Worm (Caenorhabditis elegans) whole organism, L2 larva: ENCODE measurements around the gene irld-19.

Experiments
- F13H6.1 ChIP-seq: sonication (generic microtip); optimal IDR thresholded peaks from 2 replicates; lab custom pipeline; 2016; ENCODE audit warnings: missing genetic modification characterization, missing compliant biosample characterization
- Y55F3AM.14 ChIP-seq: fragments of 200-800 bp; sonication (Bioruptor generic); optimal IDR thresholded peaks from 2 replicates; lab custom pipeline; 2018; ENCODE audit warnings: mild to moderate bottlenecking, missing genetic modification characterization, missing compliant biosample characterization
- ZK546.5 ChIP-seq: sonication (generic microtip); optimal IDR thresholded peaks from 2 replicates; lab custom pipeline; 2017; ENCODE audit warnings: missing biosample characterization, missing genetic modification characterization
- aly-2 ChIP-seq: fragments of 150-350 bp; optimal IDR thresholded peaks from 2 replicates; lab custom pipeline; 2014; ENCODE audit warnings: missing biosample characterization, missing genetic modification characterization
- ceh-16 ChIP-seq: fragments of 150-350 bp; optimal IDR thresholded peaks from 2 replicates; lab custom pipeline; 2014; ENCODE audit warnings: missing biosample characterization, missing genetic modification characterization
- ceh-82 ChIP-seq: fragments of 150-350 bp; optimal IDR thresholded peaks from 2 replicates; lab custom pipeline; 2014; ENCODE audit warnings: missing biosample characterization, missing genetic modification characterization
- crh-2 ChIP-seq: sonication (generic microtip); optimal IDR thresholded peaks from 2 replicates; lab custom pipeline; 2017; ENCODE audit warnings: missing biosample characterization, missing genetic modification characterization
- dmd-4 ChIP-seq: sonication (generic microtip); optimal IDR thresholded peaks from 2 replicates; lab custom pipeline; 2017; ENCODE audit warnings: missing biosample characterization, missing genetic modification characterization
- egl-27 ChIP-seq: sonication (generic microtip); optimal IDR thresholded peaks from 3 replicates; lab custom pipeline; 2017; ENCODE audit warnings: missing biosample characterization, missing genetic modification reagents, missing genetic modification characterization
- elt-3 ChIP-seq: sonication (generic microtip); optimal IDR thresholded peaks from 2 replicates; lab custom pipeline; 2017; ENCODE audit warnings: missing biosample characterization, missing genetic modification characterization
- fos-1 ChIP-seq: fragments of 150-350 bp; optimal IDR thresholded peaks from 2 replicates; lab custom pipeline; 2014; ENCODE audit warnings: missing biosample characterization, missing genetic modification characterization
- lin-11 ChIP-seq: fragments of 150-350 bp; sonication (generic microtip); optimal IDR thresholded peaks from 2 replicates; lab custom pipeline; 2014; ENCODE audit warnings: missing biosample characterization, missing genetic modification characterization, inconsistent platforms, mixed read lengths
- lin-13 ChIP-seq: fragments of 150-350 bp; optimal IDR thresholded peaks from 2 replicates; lab custom pipeline; 2014; ENCODE audit warnings: missing biosample characterization, missing genetic modification reagents, missing genetic modification characterization
- lin-39 ChIP-seq: fragments of 150-350 bp; optimal IDR thresholded peaks from 2 replicates; lab custom pipeline; 2014; ENCODE audit warnings: missing biosample characterization, missing genetic modification reagents, missing genetic modification characterization
- lsy-2 ChIP-seq, 2 experiments: fragments of 150-350 bp in 1 of 2; sonication (generic microtip) in 1 of 2; optimal IDR thresholded peaks; 2 replicates each; lab custom pipeline; 2014 to 2017; ENCODE audit warnings: missing biosample characterization in 2 of 2, missing genetic modification characterization in 2 of 2
- mab-5 ChIP-seq: fragments of 150-350 bp; optimal IDR thresholded peaks from 2 replicates; lab custom pipeline; 2014; ENCODE audit warnings: missing biosample characterization, missing genetic modification characterization
- mbf-1 ChIP-seq: sonication (generic microtip); optimal IDR thresholded peaks from 2 replicates; lab custom pipeline; 2017; ENCODE audit warnings: missing biosample characterization, missing genetic modification characterization
- mdl-1 ChIP-seq, 2 experiments: fragments of 150-350 bp in 1 of 2; sonication (generic microtip) in 1 of 2; optimal IDR thresholded peaks; 2 replicates each; lab custom pipeline; 2017; ENCODE audit warnings: missing biosample characterization in 2 of 2, missing genetic modification characterization in 2 of 2
- nhr-11 ChIP-seq: fragments of 150-350 bp; optimal IDR thresholded peaks from 2 replicates; lab custom pipeline; 2014; ENCODE audit warnings: missing biosample characterization, missing genetic modification characterization
- nhr-21 ChIP-seq: fragments of 150-350 bp; optimal IDR thresholded peaks from 2 replicates; lab custom pipeline; 2014; ENCODE audit warnings: missing biosample characterization, missing genetic modification characterization
- nhr-23 ChIP-seq: fragments of 150-350 bp; optimal IDR thresholded peaks from 2 replicates; lab custom pipeline; 2014; ENCODE audit warnings: missing biosample characterization, missing genetic modification reagents, missing genetic modification characterization
- nhr-237 ChIP-seq: fragments of 150-350 bp; optimal IDR thresholded peaks from 2 replicates; lab custom pipeline; 2014; ENCODE audit warnings: missing biosample characterization, missing genetic modification characterization
- nhr-25 ChIP-seq: fragments of 150-350 bp; sonication (generic microtip); optimal IDR thresholded peaks from 3 replicates; lab custom pipeline; 2014; ENCODE audit warnings: missing biosample characterization, missing genetic modification characterization
- nhr-77 ChIP-seq: fragments of 150-350 bp; optimal IDR thresholded peaks from 2 replicates; lab custom pipeline; 2014; ENCODE audit warnings: missing biosample characterization, missing genetic modification characterization
- peb-1 ChIP-seq: fragments of 150-350 bp; optimal IDR thresholded peaks from 2 replicates; lab custom pipeline; 2014; ENCODE audit warnings: missing biosample characterization, missing genetic modification characterization
- sem-4 ChIP-seq: fragments of 150-350 bp; optimal IDR thresholded peaks from 2 replicates; lab custom pipeline; 2014; ENCODE audit warnings: missing biosample characterization, missing genetic modification reagents, missing genetic modification characterization
- skn-1 ChIP-seq: sonication (generic microtip); optimal IDR thresholded peaks from 2 replicates; lab custom pipeline; 2017; ENCODE audit warnings: missing biosample characterization, missing genetic modification characterization
- sma-3 ChIP-seq: sonication (generic microtip); optimal IDR thresholded peaks from 2 replicates; lab custom pipeline; 2016; ENCODE audit warnings: missing genetic modification reagents, missing genetic modification characterization, missing compliant biosample characterization
- snpc-4 ChIP-seq: fragments of 150-350 bp; optimal IDR thresholded peaks from 2 replicates; lab custom pipeline; 2014; ENCODE audit warnings: missing biosample characterization, missing genetic modification characterization
- unc-55 ChIP-seq: fragments of 150-350 bp; sonication (generic microtip); optimal IDR thresholded peaks from 3 replicates; lab custom pipeline; 2014; ENCODE audit warnings: missing biosample characterization, missing genetic modification reagents, missing genetic modification characterization
- unc-62 ChIP-seq: fragments of 150-350 bp; optimal IDR thresholded peaks from 2 replicates; lab custom pipeline; 2014; ENCODE audit warnings: missing biosample characterization, missing genetic modification reagents, missing genetic modification characterization
- ztf-1 ChIP-seq: fragments of 200-800 bp; sonication (Bioruptor generic); conservative IDR thresholded peaks from 2 replicates; pipeline ENCODE4 v1.3.6; 2022; ENCODE audit warnings: missing genetic modification characterization, missing compliant biosample characterization
- ztf-4 ChIP-seq: fragments of 150-350 bp; optimal IDR thresholded peaks from 2 replicates; lab custom pipeline; 2014; ENCODE audit warnings: missing biosample characterization, missing genetic modification characterization

The irld-19 gene

ce11 chrIII:12785427-12785826 is 21.3 kb upstream of the irld-19 start:
- no peak for TF ChIP-seq egl-27 (tag; lab: Kevin White, UChicago)
- no peak for TF ChIP-seq mbf-1 (tag; lab: Kevin White, UChicago)
- TF ChIP-seq nhr-25 (tag; lab: Kevin White, UChicago), result no peak
- TF ChIP-seq F13H6.1 (tag; lab: Kevin White, UChicago), result no peak
- no peak for TF ChIP-seq lin-13 (GFP tag; lab: Kevin White, UChicago)
- TF ChIP-seq, all 48 proteins: peak for 0

ce11 chrIII:12784854-12785253 is 20.7 kb upstream of the irld-19 start, which contains the start of gene lgc-37:
TSS of gene lgc-37 (plus strand) at chrIII:12785154.
- TF ChIP-seq elt-3 (tag; lab: Kevin White, UChicago) (no peak), nhr-23 (tag; lab: Kevin White, UChicago) (no peak), nhr-11 (tag; lab: Kevin White, UChicago) (no peak), snpc-4 (no peak), ZK546.5 (no peak), Y55F3AM.14 (GFP tag; lab: Kevin White, UChicago) (no peak)
- TF ChIP-seq, all 48 proteins: peak for 0

ce11 chrIII:12783878-12784277 is 19.7 kb upstream of the irld-19 start:
- TF ChIP-seq ztf-4 (tag; lab: Kevin White, UChicago) (no peak), nhr-21 (tag; lab: Kevin White, UChicago) (no peak), nhr-23 (tag; lab: Kevin White, UChicago) (no peak), aly-2 (tag; lab: Kevin White, UChicago) (no peak), lin-39 (tag; lab: Kevin White, UChicago) (no peak)

ce11 chrIII:12779676-12780337 is 15.7 kb upstream of the irld-19 start, which contains the start of gene gab-1:
TSS of gene gab-1 (minus strand) at chrIII:12779726.
- TF ChIP-seq lin-11 (no peak), mbf-1 (tag; lab: Kevin White, UChicago) (no peak), ztf-4 (tag; lab: Kevin White, UChicago) (no peak), lin-39 (tag; lab: Kevin White, UChicago) (no peak), sma-3 (GFP tag; lab: Kevin White, UChicago) (no peak), ztf-1 (no peak), crh-2 (tag; lab: Kevin White, UChicago) (no peak), skn-1 (tag; lab: Kevin White, UChicago) (no peak), dmd-4 (tag; lab: Kevin White, UChicago) (no peak), lin-13 (GFP tag; lab: Kevin White, UChicago) (no peak), unc-55 (no peak), peb-1 (no peak), ceh-82 (tag; lab: Kevin White, UChicago) (no peak), nhr-237 (tag; lab: Kevin White, UChicago) (no peak), sem-4 (tag; lab: Kevin White, UChicago) (no peak), mdl-1 (tag; optimal IDR thresholded peaks at IDR 0.05; lab: Kevin White, UChicago) (no peak), ceh-16 (no peak)

ce11 chrIII:12773753-12774152 is 9.6 kb upstream of the irld-19 start:
- TF ChIP-seq mab-5 (tag; lab: Kevin White, UChicago), result no peak
- TF ChIP-seq nhr-237 (tag; lab: Kevin White, UChicago), result no peak

ce11 chrIII:12757367-12757766 is 6.8 kb downstream of the irld-19 start, which contains the start of gene srw-9:
TSS of gene srw-9 (plus strand) at chrIII:12757667.
- TF ChIP-seq fos-1 (no peak), lsy-2 (tag; optimal IDR thresholded peaks at IDR 0.05; lab: Kevin White, UChicago) (no peak), peb-1 (no peak), F13H6.1 (tag; lab: Kevin White, UChicago) (no peak), nhr-77 (tag; lab: Kevin White, UChicago) (no peak), unc-62 (GFP tag; lab: Kevin White, UChicago) (no peak), ztf-4 (tag; lab: Kevin White, UChicago) (no peak), ztf-1 (no peak), unc-55 (no peak)
- TF ChIP-seq, all 48 proteins: peak for 0
